Worm (Caenorhabditis elegans) whole organism, L4 larva: ENCODE measurements around the gene nlp-30.

Experiments used
- F44E2.7 ChIP-seq: fragments of 200-800 bp; sonication (Bioruptor generic); IDR thresholded peaks from 2 replicates; pipeline ENCODE4 v2.1.2; 2022; ENCODE audit warnings: missing genetic modification characterization, missing compliant biosample characterization
- F49E8.2 ChIP-seq: sonication (generic microtip); optimal IDR thresholded peaks from 2 replicates; lab custom pipeline; 2016; ENCODE audit warnings: missing compliant biosample characterization, mild to moderate bottlenecking, missing genetic modification characterization, borderline replicate concordance
- ZK337.2 ChIP-seq: fragments of 200-800 bp; sonication (Bioruptor generic); IDR thresholded peaks from 2 replicates; pipeline ENCODE4 v1.3.6; 2022; ENCODE audit warnings: missing genetic modification reagents, missing genetic modification characterization, missing compliant biosample characterization
- ZK546.5 ChIP-seq, 2 experiments: sonication (generic microtip); optimal IDR thresholded peaks; 2 replicates each; lab custom pipeline; 2017; ENCODE audit warnings: missing biosample characterization in 2 of 2, missing genetic modification characterization in 2 of 2
- attf-4 ChIP-seq: sonication (generic microtip); optimal IDR thresholded peaks from 3 replicates; lab custom pipeline; 2017; ENCODE audit warnings: missing biosample characterization, missing genetic modification characterization
- ceh-28 ChIP-seq: fragments of 150-350 bp; optimal IDR thresholded peaks from 2 replicates; lab custom pipeline; 2014; ENCODE audit warnings: missing biosample characterization, missing genetic modification reagents, missing genetic modification characterization
- cey-2 ChIP-seq: sonication (generic microtip); optimal IDR thresholded peaks from 3 replicates; lab custom pipeline; 2017; ENCODE audit warnings: missing genetic modification characterization, mild to moderate bottlenecking, missing compliant biosample characterization, antibody characterized with exemption, borderline replicate concordance; ENCODE audit not compliant: insufficient read depth
- daf-12 ChIP-seq: fragments of 150-350 bp; optimal IDR thresholded peaks from 2 replicates; lab custom pipeline; 2014; ENCODE audit warnings: missing biosample characterization, missing genetic modification reagents, missing genetic modification characterization
- daf-16 ChIP-seq, 3 experiments: sonication (generic microtip); optimal IDR thresholded peaks; 2 replicates each; lab custom pipeline; 2016 to 2017; ENCODE audit warnings: missing genetic modification characterization in 3 of 3, missing genetic modification reagents in 3 of 3, mild to moderate bottlenecking in 2 of 3, missing compliant biosample characterization in 2 of 3, missing biosample characterization in 1 of 3, moderate library complexity in 1 of 3
- dmd-6 ChIP-seq: fragments of 200-800 bp; sonication (Bioruptor generic); IDR thresholded peaks from 2 replicates; pipeline ENCODE4 v1.3.6; 2022; ENCODE audit warnings: missing genetic modification reagents, missing genetic modification characterization, missing compliant biosample characterization
- dve-1 ChIP-seq: sonication (generic microtip); optimal IDR thresholded peaks from 2 replicates; lab custom pipeline; 2017; ENCODE audit warnings: antibody characterized with exemption, mild to moderate bottlenecking, missing genetic modification characterization, missing compliant biosample characterization; ENCODE audit not compliant: insufficient read depth
- egl-27 ChIP-seq: sonication (generic microtip); optimal IDR thresholded peaks from 3 replicates; lab custom pipeline; 2017; ENCODE audit warnings: missing biosample characterization, missing genetic modification reagents, missing genetic modification characterization
- egl-43 ChIP-seq: fragments of 200-800 bp; sonication (Bioruptor generic); IDR thresholded peaks from 2 replicates; pipeline ENCODE4 v1.3.6; 2022; ENCODE audit warnings: missing genetic modification reagents, missing genetic modification characterization, missing compliant biosample characterization
- fos-1 ChIP-seq: fragments of 150-350 bp; optimal IDR thresholded peaks from 2 replicates; lab custom pipeline; 2014; ENCODE audit warnings: missing biosample characterization, missing genetic modification characterization
- hlh-11 ChIP-seq: fragments of 200-800 bp; sonication (Bioruptor generic); optimal IDR thresholded peaks from 2 replicates; lab custom pipeline; 2018; ENCODE audit warnings: mild to moderate bottlenecking, missing genetic modification characterization, missing compliant biosample characterization
- jun-1 ChIP-seq: fragments of 150-350 bp; optimal IDR thresholded peaks from 2 replicates; lab custom pipeline; 2014; ENCODE audit warnings: missing biosample characterization, missing genetic modification reagents, missing genetic modification characterization
- mdl-1 ChIP-seq, 2 experiments: fragments of 150-350 bp in 1 of 2; sonication (generic microtip) in 1 of 2; optimal IDR thresholded peaks; 2 replicates each; lab custom pipeline; 2014 to 2017; ENCODE audit warnings: missing biosample characterization in 2 of 2, missing genetic modification characterization in 2 of 2
- mep-1 ChIP-seq: fragments of 150-350 bp; sonication (generic microtip); optimal IDR thresholded peaks from 3 replicates; lab custom pipeline; 2014; ENCODE audit warnings: missing biosample characterization, missing genetic modification characterization
- nhr-102 ChIP-seq: sonication (generic microtip); optimal IDR thresholded peaks from 2 replicates; lab custom pipeline; 2016; ENCODE audit warnings: mild to moderate bottlenecking, missing genetic modification characterization, moderate library complexity, missing compliant biosample characterization
- nhr-111 ChIP-seq: fragments of 200-800 bp; sonication (Bioruptor generic); optimal IDR thresholded peaks from 2 replicates; lab custom pipeline; 2018; ENCODE audit warnings: mild to moderate bottlenecking, missing genetic modification characterization, missing compliant biosample characterization
- nhr-25 ChIP-seq: sonication (generic microtip); optimal IDR thresholded peaks from 2 replicates; lab custom pipeline; 2017; ENCODE audit warnings: missing genetic modification characterization, mild to moderate bottlenecking, missing compliant biosample characterization, antibody characterized with exemption, moderate library complexity, borderline replicate concordance; ENCODE audit not compliant: insufficient read depth
- nhr-28 ChIP-seq: fragments of 150-350 bp; optimal IDR thresholded peaks from 2 replicates; lab custom pipeline; 2014; ENCODE audit warnings: missing biosample characterization, missing genetic modification characterization
- nhr-41 ChIP-seq: fragments of 200-800 bp; sonication (Bioruptor generic); IDR thresholded peaks from 2 replicates; pipeline ENCODE4 v1.3.6; 2022; ENCODE audit warnings: missing genetic modification reagents, missing genetic modification characterization, missing compliant biosample characterization
- nhr-48 ChIP-seq: sonication (generic microtip); optimal IDR thresholded peaks from 2 replicates; lab custom pipeline; 2016; ENCODE audit warnings: mild to moderate bottlenecking, missing genetic modification characterization, missing compliant biosample characterization
- nhr-6 ChIP-seq: fragments of 150-350 bp; optimal IDR thresholded peaks from 2 replicates; lab custom pipeline; 2014; ENCODE audit warnings: missing biosample characterization, missing genetic modification characterization
- nhr-77 ChIP-seq: fragments of 150-350 bp; optimal IDR thresholded peaks from 2 replicates; lab custom pipeline; 2014; ENCODE audit warnings: missing biosample characterization, missing genetic modification characterization
- pha-4 ChIP-seq, 2 experiments: fragments of 150-350 bp in 1 of 2; fragments of 200-800 bp in 1 of 2; sonication (Bioruptor generic) in 1 of 2; IDR thresholded peaks in 1 of 2; optimal IDR thresholded peaks in 1 of 2; 2 replicates each; pipeline versions ENCODE4 v1.3.6 to Lab custom; 2014 to 2022; ENCODE audit warnings: missing genetic modification characterization in 2 of 2, missing genetic modification reagents in 2 of 2, missing biosample characterization in 1 of 2, missing compliant biosample characterization in 1 of 2
- snpc-1.2 ChIP-seq: fragments of 200-800 bp; sonication (Bioruptor generic); IDR thresholded peaks from 2 replicates; pipeline ENCODE4 v1.3.6; 2022; ENCODE audit warnings: missing genetic modification reagents, missing genetic modification characterization, missing compliant biosample characterization
- tag-97 ChIP-seq: fragments of 200-800 bp; sonication (Bioruptor generic); IDR thresholded peaks from 2 replicates; pipeline ENCODE4 v1.3.6; 2022; ENCODE audit warnings: missing genetic modification characterization, missing compliant biosample characterization
- zip-11 ChIP-seq: fragments of 200-800 bp; sonication (Bioruptor generic); IDR thresholded peaks from 2 replicates; pipeline ENCODE4 v1.3.6; 2022; ENCODE audit warnings: missing genetic modification characterization, missing compliant biosample characterization
- ztf-7 ChIP-seq: fragments of 150-350 bp; optimal IDR thresholded peaks from 2 replicates; lab custom pipeline; 2014; ENCODE audit warnings: missing biosample characterization, missing genetic modification characterization

The nlp-30 gene

ce11 chrV:3953739-3954138, 28.0 kb upstream of the nlp-30 start, which contains the start of gene str-247:
Gene str-247 (plus strand): TSS chrV:3954039.
- TF ChIP-seq nhr-6 (tag; lab: Kevin White, UChicago) (no peak), zip-11 (no peak), snpc-1.2 (GFP tag; lab: Robert Waterston, UW) (no peak), mep-1 (tag; lab: Kevin White, UChicago) (no peak)

ce11 chrV:3957608-3958007, 24.2 kb upstream of the nlp-30 start, which contains the start of gene cyp-34A5:
Gene cyp-34A5 (minus strand): TSS chrV:3957708.
- TF ChIP-seq ztf-7 (tag; lab: Kevin White, UChicago) (no peak), nhr-28 (peak; percentile 49)
- TF ChIP-seq, all 104 proteins: peak for 1

- TF ChIP-seq daf-16 (GFP tag; optimal IDR thresholded peaks at IDR 0.05; lab: Kevin White, UChicago) (no peak), daf-16 (tag; optimal IDR thresholded peaks at IDR 0.05; lab: Kevin White, UChicago) (peak; percentile 49), ZK337.2 (GFP tag; lab: Robert Waterston, UW) (no peak), nhr-48 (tag; lab: Kevin White, UChicago) (no peak), fos-1 (tag; lab: Kevin White, UChicago) (no peak), nhr-111 (GFP tag; lab: Kevin White, UChicago) (no peak), tag-97 (GFP tag; lab: Robert Waterston, UW) (no peak), jun-1 (tag; lab: Kevin White, UChicago) (no peak), snpc-1.2 (GFP tag; lab: Robert Waterston, UW) (no peak), daf-12 (tag; lab: Kevin White, UChicago) (no peak)
These were observed 20.5 kb upstream of the nlp-30 start, which contains the start of gene cyp-34A6 for ce11 chrV:3961235-3961634. Gene cyp-34A6 (minus strand): TSS chrV:3961335.

ce11 chrV:3963715-3964114, 18.1 kb upstream of the nlp-30 start, which contains the start of gene cyp-34A7:
Gene cyp-34A7 (minus strand): TSS chrV:3963815.
- TF ChIP-seq pha-4 (GFP tag; IDR thresholded peaks at IDR 0.05; lab: Robert Waterston, UW), result no peak
- TF ChIP-seq pha-4 (tag; optimal IDR thresholded peaks at IDR 0.05; lab: Kevin White, UChicago), result no peak
- TF ChIP-seq ZK546.5 (tag; optimal IDR thresholded peaks at IDR 0.05; lab: Kevin White, UChicago), result no peak
- no peak for TF ChIP-seq ceh-28 (tag; lab: Kevin White, UChicago)
- no peak for TF ChIP-seq egl-43 (GFP tag; lab: Robert Waterston, UW)
- no peak for TF ChIP-seq egl-27 (tag; lab: Kevin White, UChicago)
- TF ChIP-seq nhr-25 (tag; lab: Kevin White, UChicago), result no peak
- no peak for TF ChIP-seq F44E2.7
- TF ChIP-seq nhr-28, result peak; percentile 42

- no peak for TF ChIP-seq nhr-111 (GFP tag; lab: Kevin White, UChicago)
- peak; percentile 84 for TF ChIP-seq nhr-77
- TF ChIP-seq nhr-102 (tag; lab: Kevin White, UChicago), result peak; percentile 24
- peak; percentile 52; the same call in 1 of the 2 replicates for TF ChIP-seq dmd-6 (GFP tag; lab: Robert Waterston, UW)
- no peak for TF ChIP-seq attf-4
- peak; percentile 4 for TF ChIP-seq hlh-11
- no peak for TF ChIP-seq daf-16 (GFP tag; optimal IDR thresholded peaks at IDR 0.05; lab: Kevin White, UChicago)
- peak; percentile 2 for TF ChIP-seq daf-16 (tag; optimal IDR thresholded peaks at IDR 0.05; lab: Kevin White, UChicago)
- peak; percentile 57 for TF ChIP-seq dve-1 (tag; lab: Kevin White, UChicago)
- TF ChIP-seq F49E8.2 (tag; lab: Kevin White, UChicago), result no peak
- TF ChIP-seq nhr-41, result no peak
- no peak for TF ChIP-seq cey-2 (tag; lab: Kevin White, UChicago)
- peak in 1 of 2 experiments; percentile 24 for TF ChIP-seq mdl-1 (tag; optimal IDR thresholded peaks at IDR 0.05; lab: Kevin White, UChicago)
- peak; percentile 79 for TF ChIP-seq nhr-28
These were observed 14.0 kb upstream of the nlp-30 start, which contains the start of gene cyp-34A8 for ce11 chrV:3967762-3968161. Gene cyp-34A8 (minus strand): TSS chrV:3967823.
